Worm (Caenorhabditis elegans) whole organism, L4/young adult: ENCODE measurements around the gene Y82E9BL.5.

Experiments used
- W03F9.2 ChIP-seq: fragments of 150-350 bp; optimal IDR thresholded peaks from 2 replicates; lab custom pipeline; 2014; ENCODE audit warnings: missing biosample characterization, missing genetic modification characterization
- him-1 ChIP-seq: sonication (generic microtip); optimal IDR thresholded peaks from 2 replicates; lab custom pipeline; 2016; ENCODE audit warnings: missing genotype, missing genetic modification reagents, missing genetic modification characterization, missing compliant biosample characterization

ce11 chrIII:1308209-1308608 lies 39.2 kb downstream of the Y82E9BL.5 start, which contains the start of gene fbxa-79:
- TF ChIP-seq him-1 (tag; lab: Kevin White, UChicago) (no peak), W03F9.2 (tag; lab: Kevin White, UChicago) (no peak)
